Fruit fly (Drosophila melanogaster) whole organism, embryonic: ENCODE data around the gene Stat92E.

Experiments
- Asciz ChIP-seq: fragments of 200-800 bp; sonication (Bioruptor generic); optimal IDR thresholded peaks from 2 replicates; lab custom pipeline; 2017; ENCODE audit warnings: missing biosample characterization, mild to moderate bottlenecking, missing genetic modification characterization, missing genetic modification reagents
- CG10366 ChIP-seq: fragments of 200-800 bp; sonication (Bioruptor generic); IDR thresholded peaks from 2 replicates; pipeline ENCODE4 v1.3.6; 2022; ENCODE audit warnings: missing biosample characterization, missing genetic modification characterization
- CG11085 ChIP-seq: fragments of 200-800 bp; sonication (Bioruptor generic); IDR thresholded peaks from 2 replicates; pipeline ENCODE4 v1.3.6; 2022; ENCODE audit warnings: missing biosample characterization, missing genetic modification characterization
- CG11456 ChIP-seq: fragments of 200-800 bp; sonication (Bioruptor generic); IDR thresholded peaks from 3 replicates; pipeline ENCODE4 v1.3.6; 2022; ENCODE audit warnings: missing biosample characterization, missing genetic modification characterization
- CG12219 ChIP-seq: fragments of 200-800 bp; sonication (Bioruptor generic); optimal IDR thresholded peaks from 3 replicates; lab custom pipeline; 2018; ENCODE audit warnings: missing biosample characterization, mild to moderate bottlenecking, missing genetic modification characterization
- CG13775 ChIP-seq: fragments of 200-800 bp; sonication (Bioruptor generic); optimal IDR thresholded peaks from 3 replicates; lab custom pipeline; 2017; ENCODE audit warnings: missing biosample characterization, mild to moderate bottlenecking, missing genetic modification characterization
- CG1602 ChIP-seq: fragments of 200-800 bp; sonication (Bioruptor generic); optimal IDR thresholded peaks from 3 replicates; lab custom pipeline; 2016; ENCODE audit warnings: missing biosample characterization, missing genetic modification characterization
- CG16813 ChIP-seq: fragments of 200-800 bp; sonication (Bioruptor generic); IDR thresholded peaks from 3 replicates; pipeline ENCODE4 v1.3.6; 2022; ENCODE audit warnings: missing biosample characterization, missing genetic modification characterization; ENCODE audit not compliant: partially characterized antibody
- CG18476 ChIP-seq: fragments of 200-800 bp; sonication (Bioruptor generic); optimal IDR thresholded peaks from 2 replicates; lab custom pipeline; 2016; ENCODE audit warnings: missing biosample characterization, mild to moderate bottlenecking, missing genetic modification characterization
- CG2712 ChIP-seq: fragments of 200-800 bp; optimal IDR thresholded peaks from 3 replicates; lab custom pipeline; 2019; ENCODE audit warnings: missing biosample characterization, mild to moderate bottlenecking, missing genetic modification characterization, moderate library complexity
- CG33557 ChIP-seq: fragments of 200-800 bp; sonication (Bioruptor generic); optimal IDR thresholded peaks from 2 replicates; lab custom pipeline; 2019; ENCODE audit warnings: missing biosample characterization, mild to moderate bottlenecking, missing genetic modification characterization, moderate library complexity
- CG43689 ChIP-seq: fragments of 200-800 bp; sonication (Bioruptor generic); IDR thresholded peaks from 2 replicates; pipeline ENCODE4 v1.3.6; 2022; ENCODE audit warnings: missing biosample characterization, missing genetic modification characterization
- CG4820 ChIP-seq: fragments of 200-800 bp; sonication (Bioruptor generic); optimal IDR thresholded peaks from 3 replicates; lab custom pipeline; 2016; ENCODE audit warnings: missing biosample characterization, missing genetic modification characterization
- CG5245 ChIP-seq: fragments of 200-800 bp; sonication (Bioruptor generic); optimal IDR thresholded peaks from 3 replicates; lab custom pipeline; 2016; ENCODE audit warnings: missing biosample characterization, missing genetic modification characterization
- CG6854 ChIP-seq: fragments of 200-800 bp; sonication (Bioruptor generic); optimal IDR thresholded peaks from 3 replicates; lab custom pipeline; 2017; ENCODE audit warnings: missing biosample characterization, mild to moderate bottlenecking, missing genetic modification characterization
- CG7786 ChIP-seq: fragments of 200-800 bp; sonication (Bioruptor generic); optimal IDR thresholded peaks from 2 replicates; lab custom pipeline; 2016; ENCODE audit warnings: missing biosample characterization, missing genetic modification characterization
- CG9797 ChIP-seq: fragments of 200-800 bp; sonication (Bioruptor generic); optimal IDR thresholded peaks from 3 replicates; lab custom pipeline; 2018; ENCODE audit warnings: missing biosample characterization, mild to moderate bottlenecking, missing genetic modification characterization
- Chrac-16 ChIP-seq: fragments of 200-800 bp; sonication (Bioruptor generic); optimal IDR thresholded peaks from 3 replicates; lab custom pipeline; 2016; ENCODE audit warnings: missing biosample characterization, missing genetic modification characterization
- CkIIα-i1 ChIP-seq: fragments of 200-800 bp; sonication (Bioruptor generic); IDR thresholded peaks from 2 replicates; pipeline ENCODE4 v1.3.6; 2022; ENCODE audit warnings: missing biosample characterization, missing genetic modification characterization
- CoRest ChIP-seq: fragments of 200-800 bp; sonication (Bioruptor generic); optimal IDR thresholded peaks from 3 replicates; lab custom pipeline; 2018; ENCODE audit warnings: missing biosample characterization, mild to moderate bottlenecking, missing genetic modification characterization, moderate library complexity
- Dad ChIP-seq: fragments of 200-800 bp; sonication (Bioruptor generic); optimal IDR thresholded peaks from 3 replicates; lab custom pipeline; 2016; ENCODE audit warnings: missing biosample characterization, missing genetic modification characterization
- Dip2 ChIP-seq: fragments of 200-800 bp; sonication (Bioruptor generic); IDR thresholded peaks from 2 replicates; pipeline ENCODE4 v1.3.6; 2022; ENCODE audit warnings: missing biosample characterization, missing genetic modification characterization
- Dll ChIP-seq: fragments of 200-800 bp; sonication (Bioruptor generic); IDR thresholded peaks from 4 replicates; pipeline ENCODE4 v1.3.6; 2022; ENCODE audit warnings: missing biosample characterization, missing genetic modification characterization; ENCODE audit not compliant: partially characterized antibody
- Doc2 ChIP-seq: fragments of 200-800 bp; sonication (Bioruptor generic); IDR thresholded peaks from 2 replicates; pipeline ENCODE4 v1.3.6; 2022; ENCODE audit warnings: missing biosample characterization, missing genetic modification characterization
- Doc3 ChIP-seq: fragments of 200-800 bp; sonication (Bioruptor generic); IDR thresholded peaks from 3 replicates; pipeline ENCODE4 v1.3.6; 2022; ENCODE audit warnings: missing biosample characterization, missing genetic modification characterization; ENCODE audit not compliant: partially characterized antibody
- Ets65A ChIP-seq: fragments of 200-800 bp; sonication (Bioruptor generic); peaks from one replicate; lab custom pipeline; 2016; ENCODE audit warnings: missing biosample characterization, missing genetic modification characterization
- Ets97D ChIP-seq: fragments of 200-800 bp; sonication (Bioruptor generic); optimal IDR thresholded peaks from 3 replicates; lab custom pipeline; 2016; ENCODE audit warnings: missing biosample characterization, missing genetic modification characterization
- Fer3 ChIP-seq: fragments of 200-800 bp; sonication (Bioruptor generic); optimal IDR thresholded peaks from 2 replicates; lab custom pipeline; 2018; ENCODE audit warnings: missing biosample characterization, mild to moderate bottlenecking, missing genetic modification characterization, moderate library complexity
- GATAe ChIP-seq: fragments of 200-800 bp; sonication (Bioruptor generic); conservative IDR thresholded peaks from 2 replicates; pipeline ENCODE4 v1.3.6; 2022; ENCODE audit warnings: missing biosample characterization, missing genetic modification characterization
- Gug ChIP-seq: fragments of 200-800 bp; sonication (Bioruptor generic); IDR thresholded peaks from 4 replicates; pipeline ENCODE4 v1.3.6; 2022; ENCODE audit warnings: missing biosample characterization, missing genetic modification characterization
- Hmx ChIP-seq: fragments of 200-800 bp; sonication (Bioruptor generic); optimal IDR thresholded peaks from 2 replicates; lab custom pipeline; 2016; ENCODE audit warnings: missing biosample characterization, missing genetic modification characterization
- NK7.1 ChIP-seq: fragments of 200-800 bp; sonication (Bioruptor generic); optimal IDR thresholded peaks from 3 replicates; lab custom pipeline; 2016; ENCODE audit warnings: missing biosample characterization, missing genetic modification characterization
- Nf-YA ChIP-seq: fragments of 200-800 bp; sonication (Bioruptor generic); IDR thresholded peaks from 2 replicates; pipeline ENCODE4 v1.3.6; 2022; ENCODE audit warnings: missing biosample characterization, missing genetic modification characterization
- Oaz ChIP-seq: fragments of 200-800 bp; sonication (Bioruptor generic); IDR thresholded peaks from 2 replicates; pipeline ENCODE4 v1.3.6; 2022; ENCODE audit warnings: missing biosample characterization, missing genetic modification characterization
- PHDP ChIP-seq: fragments of 200-800 bp; sonication (Bioruptor generic); optimal IDR thresholded peaks from 3 replicates; lab custom pipeline; 2018; ENCODE audit warnings: missing biosample characterization, mild to moderate bottlenecking, missing genetic modification characterization, moderate library complexity
- Spps ChIP-seq: fragments of 200-800 bp; sonication (Bioruptor generic); optimal IDR thresholded peaks from 2 replicates; lab custom pipeline; 2018; ENCODE audit warnings: missing biosample characterization, mild to moderate bottlenecking, missing genetic modification characterization
- Stat92E ChIP-seq, 3 experiments: fragments of >200 bp in 2 of 3; fragments of 200-800 bp in 1 of 3; sonication (Bioruptor generic) in 1 of 3; optimal IDR thresholded peaks; 2 replicates each; lab custom pipeline; 2017 to 2019; ENCODE audit warnings: missing biosample characterization in 3 of 3, missing genetic modification characterization in 3 of 3, mild to moderate bottlenecking in 1 of 3, moderate library complexity in 1 of 3
- crc ChIP-seq: fragments of 200-800 bp; sonication (Bioruptor generic); optimal IDR thresholded peaks from 2 replicates; lab custom pipeline; 2016; ENCODE audit warnings: missing biosample characterization, missing genetic modification characterization
- dm ChIP-seq: fragments of 200-800 bp; sonication (Bioruptor generic); optimal IDR thresholded peaks from 3 replicates; lab custom pipeline; 2016; ENCODE audit warnings: missing biosample characterization, missing genetic modification characterization
- en ChIP-seq: fragments of 200-800 bp; sonication (Bioruptor generic); optimal IDR thresholded peaks from 2 replicates; lab custom pipeline; 2016; ENCODE audit warnings: missing biosample characterization, missing genetic modification characterization
- exex ChIP-seq: fragments of 200-800 bp; sonication (Bioruptor generic); optimal IDR thresholded peaks from 4 replicates; lab custom pipeline; 2018; ENCODE audit warnings: missing biosample characterization, mild to moderate bottlenecking, missing genetic modification characterization, moderate library complexity
- peb ChIP-seq: fragments of 200-800 bp; sonication (Bioruptor generic); IDR thresholded peaks from 2 replicates; pipeline ENCODE4 v1.3.6; 2022; ENCODE audit warnings: missing biosample characterization, missing genetic modification characterization
- seq ChIP-seq: fragments of 200-800 bp; sonication (Bioruptor generic); IDR thresholded peaks from 2 replicates; pipeline ENCODE4 v1.3.6; 2022; ENCODE audit warnings: missing biosample characterization, missing genetic modification characterization
- sob ChIP-seq: fragments of 200-800 bp; sonication (Bioruptor generic); IDR thresholded peaks from 2 replicates; pipeline ENCODE4 v1.3.6; 2022; ENCODE audit warnings: missing biosample characterization, missing genetic modification characterization
- ssp ChIP-seq: fragments of 200-800 bp; sonication (Bioruptor generic); IDR thresholded peaks from 2 replicates; pipeline ENCODE4 v1.3.6; 2022; ENCODE audit warnings: missing biosample characterization, missing genetic modification characterization
- tap ChIP-seq: fragments of 200-800 bp; optimal IDR thresholded peaks from 3 replicates; lab custom pipeline; 2019; ENCODE audit warnings: missing biosample characterization, mild to moderate bottlenecking, missing genetic modification characterization, moderate library complexity
- zen ChIP-seq: fragments of 200-800 bp; sonication (Bioruptor generic); optimal IDR thresholded peaks from 3 replicates; lab custom pipeline; 2018; ENCODE audit warnings: missing biosample characterization, mild to moderate bottlenecking, missing genetic modification characterization, moderate library complexity
- zfh2 ChIP-seq: fragments of 200-800 bp; sonication (Bioruptor generic); optimal IDR thresholded peaks from 2 replicates; lab custom pipeline; 2016; ENCODE audit warnings: missing biosample characterization, missing genetic modification characterization

The Stat92E gene

dm6 chr3R:20594194-20595144 lies 42.4 kb upstream of the Stat92E start (continued):
- TF ChIP-seq CG1602 (GFP tag; lab: Kevin White, UChicago) (peak; percentile 86), en (GFP tag; lab: Kevin White, UChicago) (no peak), sob (GFP tag; lab: Robert Waterston, UW) (peak; percentile 33; the same call in 1 of the 2 replicates), PHDP (peak; percentile 93), CG2712 (tag; lab: Kevin White, UChicago) (peak; percentile 98), Dll (no peak), NK7.1 (GFP tag; lab: Kevin White, UChicago) (no peak), CkIIα-i1 (GFP tag; lab: Robert Waterston, UW) (no peak), Fer3 (tag; lab: Kevin White, UChicago) (peak; percentile 81), Oaz (GFP tag; lab: Robert Waterston, UW) (peak; percentile 42; the same call in 1 of the 2 replicates), Doc2 (0 out of 2 replicates have a peak, but pooled peaks have one; percentile 14), Gug (peak; percentile 58; the same call in 2 of the 4 replicates), crc (no peak), zfh2 (no peak), CG10366 (GFP tag; lab: Robert Waterston, UW) (peak; percentile 71), Doc3 (no peak), tap (tag; lab: Kevin White, UChicago) (peak; percentile 84), CG5245 (GFP tag; lab: Kevin White, UChicago) (peak; percentile 72), Chrac-16 (peak; percentile 68), CG9797 (GFP tag; lab: Kevin White, UChicago) (no peak), CG11085 (GFP tag; lab: Robert Waterston, UW) (peak; percentile 29; the same call in 1 of the 2 replicates), seq (GFP tag; lab: Robert Waterston, UW) (0 out of 2 replicates have a peak, but pooled peaks have one; percentile 48), CG18476 (GFP tag; lab: Kevin White, UChicago) (peak; percentile 81), exex (peak; percentile 17), CG12219 (GFP tag; lab: Kevin White, UChicago) (peak; percentile 41), ssp (GFP tag; lab: Robert Waterston, UW) (peak; percentile 81), dm (no peak), zen (tag; lab: Kevin White, UChicago) (peak; percentile 94), CoRest (tag; lab: Kevin White, UChicago) (peak; percentile 95), Ets97D (GFP tag; lab: Kevin White, UChicago) (peak; percentile 29), CG7786 (GFP tag; lab: Kevin White, UChicago) (no peak), Dad (GFP tag; lab: Kevin White, UChicago) (no peak), Nf-YA (GFP tag; lab: Robert Waterston, UW) (peak; percentile 65), Asciz (GFP tag; lab: Kevin White, UChicago) (peak; percentile 88), CG33557 (GFP tag; lab: Kevin White, UChicago) (peak; percentile 95), Stat92E (GFP tag; optimal IDR thresholded peaks at IDR 0.05; lab: Kevin White, UChicago) (peak in 1 of 3 experiments; percentile 88), CG16813 (GFP tag; lab: Robert Waterston, UW) (no peak), CG13775 (peak; percentile 85), Dip2 (GFP tag; lab: Robert Waterston, UW) (no peak), GATAe (no peak; the same call in 1 of the 2 replicates), peb (GFP tag; lab: Robert Waterston, UW) (peak; percentile 70; the same call in 1 of the 2 replicates), CG4820 (GFP tag; lab: Kevin White, UChicago) (peak; percentile 86), Spps (tag; lab: Kevin White, UChicago) (peak; percentile 95), CG43689 (GFP tag; lab: Robert Waterston, UW) (peak; percentile 55; the same call in 1 of the 2 replicates), Hmx (no peak), Ets65A (peak; percentile 73), CG6854 (peak; percentile 41), CG11456 (GFP tag; lab: Robert Waterston, UW) (peak; percentile 71)
